Worm (Caenorhabditis elegans): Measurements from ENCODE around the gene T06A10.2.
A peak's percentile ranks its signal among the peaks of the same experiment; 100 is the strongest.

The T06A10.2 gene

DNA sequence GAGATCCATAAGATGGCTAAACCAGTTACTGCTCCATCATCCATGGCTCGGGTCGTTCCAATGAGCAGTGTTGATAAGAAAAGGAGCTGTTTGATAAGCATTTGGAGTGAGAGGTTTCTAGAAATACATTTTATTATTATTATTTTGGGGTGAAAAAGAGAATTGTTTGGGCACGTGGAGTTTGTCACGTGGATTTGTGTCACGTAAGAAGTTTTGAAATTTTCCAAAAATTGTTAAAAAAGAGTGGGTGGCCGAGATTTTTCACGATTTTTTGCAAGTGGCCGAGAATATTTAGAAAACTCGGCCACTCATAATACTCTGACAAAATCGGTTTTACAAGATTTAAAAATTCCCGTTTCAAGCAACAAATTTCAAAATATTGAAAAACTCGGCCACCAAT, 26.5 kb upstream of the T06A10.2 start, which contains the start of gene T06A10.106:
Gene T06A10.106, minus strand, starts transcription at position 101 of the 400 bp plus-strand sequence.
- TF ChIP-seq unc-30 (tag; optimal IDR thresholded peaks at IDR 0.05): no peak
- TF ChIP-seq hpl-2 (GFP tag; optimal IDR thresholded peaks at IDR 0.05): no peak
- TF ChIP-seq sup-37 (GFP tag; optimal IDR thresholded peaks at IDR 0.05): no peak
- no peak for TF ChIP-seq fkh-4 (tag; optimal IDR thresholded peaks at IDR 0.05; ENCODE audit: borderline replicate concordance)
- TF ChIP-seq nhr-71 (tag; optimal IDR thresholded peaks at IDR 0.05): no peak
- no peak for TF ChIP-seq ceh-63 (GFP tag; optimal IDR thresholded peaks at IDR 0.05)

DNA sequence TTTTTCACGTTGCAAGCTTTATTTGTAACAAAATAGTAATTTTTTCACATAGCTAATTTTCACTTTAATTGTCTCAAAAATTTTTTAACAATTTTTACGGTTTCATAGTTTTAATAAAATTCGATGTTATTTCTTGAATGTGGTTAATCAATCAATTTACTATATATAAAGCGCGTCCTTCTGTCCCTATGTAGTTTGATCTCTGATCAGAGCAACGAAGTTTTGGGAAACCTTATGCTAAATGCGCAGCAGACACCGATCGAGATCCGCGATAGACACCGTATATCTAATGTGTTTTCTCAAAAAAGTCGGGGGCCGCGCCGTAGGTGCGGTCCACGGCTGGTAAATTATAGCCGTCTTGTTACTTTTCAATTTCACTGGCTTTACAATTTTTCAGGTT, 6.8 kb upstream of the T06A10.2 start:
- TF ChIP-seq elt-3 (tag; optimal IDR thresholded peaks at IDR 0.05) (no peak), mab-9 (GFP tag; IDR thresholded peaks at IDR 0.05) (no peak), alr-1 (tag; optimal IDR thresholded peaks at IDR 0.05; ENCODE audit: borderline replicate concordance) (no peak), nhr-71 (tag; optimal IDR thresholded peaks at IDR 0.05) (no peak)

DNA sequence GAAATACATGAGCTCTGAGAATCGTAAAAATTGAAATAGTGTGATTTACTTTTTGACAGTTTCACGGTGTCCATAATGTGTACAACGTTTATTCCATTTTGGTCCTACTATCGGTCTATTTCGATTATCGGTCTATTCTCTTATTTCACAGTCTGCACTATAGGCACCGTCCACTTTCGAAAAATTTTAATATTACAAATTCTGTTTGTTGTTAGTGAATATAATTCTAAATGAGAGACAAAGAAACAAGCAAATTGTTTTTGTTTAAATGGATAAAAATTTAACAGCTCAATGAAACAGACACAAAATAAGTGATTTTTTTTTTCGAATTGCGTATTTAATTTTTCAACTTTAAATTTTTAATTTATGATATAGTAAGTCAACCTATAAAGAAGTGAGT, 2.8 kb downstream of the T06A10.2 start:
- TF ChIP-seq nhr-28 (tag; optimal IDR thresholded peaks at IDR 0.05) (no peak), C34B4.2 (tag; optimal IDR thresholded peaks at IDR 0.05) (no peak), F16B12.6 (tag; optimal IDR thresholded peaks at IDR 0.05) (no peak), sox-4 (tag; optimal IDR thresholded peaks at IDR 0.05) (no peak), efl-3 (GFP tag; optimal IDR thresholded peaks at IDR 0.05) (no peak)

DNA sequence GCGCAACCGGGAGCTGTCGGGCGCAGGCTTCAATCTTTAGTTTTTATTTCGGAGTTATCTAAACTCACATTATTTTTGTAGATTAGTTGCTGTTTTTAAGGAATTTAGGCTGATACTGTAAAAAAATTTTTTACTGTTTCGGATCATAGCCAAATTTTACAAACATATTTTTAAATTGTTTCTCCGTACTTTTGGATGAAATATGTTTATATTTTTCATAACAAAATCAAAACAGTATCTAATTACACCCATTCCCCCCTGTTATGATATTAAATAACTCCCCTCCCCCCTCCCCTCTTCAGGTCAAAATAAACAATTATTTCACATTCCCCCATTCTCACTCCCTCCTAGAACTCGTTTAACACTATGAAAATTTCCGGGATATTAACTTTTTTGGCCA, 20.4 kb downstream of the T06A10.2 start, which contains the start of gene Y116A8C.3:
Gene Y116A8C.3, plus strand, starts transcription at position 301 of the 400 bp plus-strand sequence.
- TF ChIP-seq xbp-1 (tag; optimal IDR thresholded peaks at IDR 0.05): no peak
- no peak for TF ChIP-seq nhr-85 (tag)
- TF ChIP-seq ets-5 (GFP tag; IDR thresholded peaks at IDR 0.05): no peak
- TF ChIP-seq nhr-28 (tag; optimal IDR thresholded peaks at IDR 0.05): no peak

DNA sequence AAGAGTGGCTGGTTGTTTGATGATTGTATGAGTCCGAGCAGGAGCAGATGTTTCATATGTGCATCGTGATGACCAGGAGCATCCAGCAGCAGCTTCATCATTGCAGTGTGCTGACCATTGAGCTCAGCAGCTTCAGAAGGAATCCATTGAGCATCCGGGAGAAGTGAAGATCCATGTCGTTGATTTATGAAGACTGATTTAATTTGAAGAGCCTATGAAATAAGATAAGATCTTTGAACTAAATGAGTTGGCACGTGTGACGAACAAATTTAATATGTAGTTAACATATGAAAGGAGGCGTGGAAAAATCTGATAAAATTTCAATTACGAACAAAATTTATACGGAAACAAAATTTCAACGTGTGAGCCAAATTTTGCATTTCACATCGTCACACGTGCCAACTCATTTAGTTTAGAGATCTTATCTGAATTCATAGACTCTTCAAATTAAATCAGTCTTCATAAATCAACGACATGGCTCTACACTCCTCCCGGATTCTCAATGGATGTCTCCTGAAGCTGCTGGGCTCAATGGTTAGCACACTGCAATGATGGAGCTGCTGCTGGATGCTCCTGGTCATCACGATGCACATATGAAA, 22.5 kb downstream of the T06A10.2 start, which contains the start of the genes Y116A8C.469 and Y116A8C.468:
Gene Y116A8C.469, minus strand, starts transcription at position 101 of the 599 bp plus-strand sequence.
Gene Y116A8C.468, plus strand, starts transcription at position 549 of the 599 bp plus-strand sequence.
- no peak for TF ChIP-seq ztf-11 (tag; optimal IDR thresholded peaks at IDR 0.05)
- no peak for TF ChIP-seq unc-86 (tag; optimal IDR thresholded peaks at IDR 0.05)
- TF ChIP-seq fkh-8 (tag; optimal IDR thresholded peaks at IDR 0.05): no peak
- no peak for TF ChIP-seq ceh-63 (GFP tag; optimal IDR thresholded peaks at IDR 0.05)
- no peak for TF ChIP-seq efl-1 (optimal IDR thresholded peaks at IDR 0.05)
- peak in 1 of 2 experiments; percentile 23 for TF ChIP-seq efl-1 (GFP tag; optimal IDR thresholded peaks at IDR 0.05 in 1 of 2)

DNA sequence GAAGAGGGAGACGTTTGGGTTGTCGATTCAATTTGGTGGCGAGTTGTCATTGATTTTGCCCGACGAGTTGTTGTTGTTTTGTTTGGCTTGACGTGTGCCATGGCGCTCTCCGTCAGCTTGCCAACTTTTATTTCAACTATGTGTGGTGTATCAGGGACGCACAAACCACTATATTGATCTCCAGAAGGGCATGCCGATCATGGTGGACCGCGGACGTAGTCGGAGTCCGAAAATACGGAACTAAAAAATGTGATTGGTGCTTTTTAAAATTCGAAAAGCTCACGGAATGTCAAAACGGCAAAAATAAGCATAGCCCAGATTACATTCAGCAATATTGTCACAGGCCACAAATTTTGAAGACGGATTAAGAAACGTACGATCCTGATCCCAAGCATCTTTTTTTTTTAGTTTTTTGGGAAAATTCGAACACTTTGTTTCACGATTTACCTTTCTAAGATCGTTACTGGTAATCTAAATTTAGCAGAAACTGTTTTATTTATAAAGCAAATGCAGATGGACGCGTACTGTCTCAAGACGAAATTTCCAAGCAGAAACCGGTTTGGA, 23.9 kb downstream of the T06A10.2 start, which contains the start of the genes Y116A8C.470 and Y116A8C.463:
Gene Y116A8C.470, minus strand, starts transcription at position 101 of the 564 bp plus-strand sequence.
Gene Y116A8C.463, plus strand, starts transcription at position 514 of the 564 bp plus-strand sequence.
- TF ChIP-seq lin-14 (GFP tag; optimal IDR thresholded peaks at IDR 0.05) (no peak), nhr-28 (tag; optimal IDR thresholded peaks at IDR 0.05) (no peak), isw-1 (GFP tag; IDR thresholded peaks at IDR 0.05) (no peak), hlh-4 (tag; optimal IDR thresholded peaks at IDR 0.05) (no peak), mab-9 (GFP tag; IDR thresholded peaks at IDR 0.05) (no peak), lin-13 (GFP tag; optimal IDR thresholded peaks at IDR 0.05) (no peak), sup-37 (GFP tag; optimal IDR thresholded peaks at IDR 0.05) (no peak), egl-13 (tag; optimal IDR thresholded peaks at IDR 0.05) (no peak), vab-15 (tag; optimal IDR thresholded peaks at IDR 0.05) (no peak), unc-98 (GFP tag; IDR thresholded peaks at IDR 0.05) (no peak), hlh-17 (GFP tag; optimal IDR thresholded peaks at IDR 0.05; ENCODE audit: borderline replicate concordance) (no peak), jun-1 (tag; optimal IDR thresholded peaks at IDR 0.05) (no peak), Y116A8C.19 (tag; optimal IDR thresholded peaks at IDR 0.05; ENCODE audit: borderline replicate concordance) (no peak)

Measured in whole organism, L1 larva.